Worm (Caenorhabditis elegans): ENCODE results near the gene C10G8.4.

Gene C10G8.4

ce11 chrV:5295940-5296339 is 15.8 kb upstream of the C10G8.4 start:
- TF ChIP-seq F13C5.2 (tag; optimal IDR thresholded peaks at IDR 0.05) (no peak), pes-1 (GFP tag; IDR thresholded peaks at IDR 0.05) (no peak), sea-1 (GFP tag; conservative IDR thresholded peaks at IDR 0.05) (no peak), ets-7 (tag; optimal IDR thresholded peaks at IDR 0.05) (no peak), ceh-13 (GFP tag; optimal IDR thresholded peaks at IDR 0.05) (no peak), aly-1 (tag; optimal IDR thresholded peaks at IDR 0.05) (no peak), ama-1 (optimal IDR thresholded peaks at IDR 0.05) (no peak), flt-1 (GFP tag; IDR thresholded peaks at IDR 0.05) (no peak), hmg-4 (GFP tag; optimal IDR thresholded peaks at IDR 0.05) (no peak)

ce11 chrV:5297740-5298139 is 14.0 kb upstream of the C10G8.4 start:
- no peak for TF ChIP-seq B0310.2 (tag; optimal IDR thresholded peaks at IDR 0.05)
- TF ChIP-seq tbx-11 (GFP tag; IDR thresholded peaks at IDR 0.05), result no peak
- no peak for TF ChIP-seq ceh-13 (GFP tag; optimal IDR thresholded peaks at IDR 0.05)
- TF ChIP-seq ceh-36 (tag; optimal IDR thresholded peaks at IDR 0.05), result no peak
- TF ChIP-seq F13C5.2 (tag; optimal IDR thresholded peaks at IDR 0.05), result no peak
- no peak for TF ChIP-seq pes-1 (GFP tag; IDR thresholded peaks at IDR 0.05)
- TF ChIP-seq hmbx-1 (tag; optimal IDR thresholded peaks at IDR 0.05), result no peak
- TF ChIP-seq sea-1 (GFP tag; conservative IDR thresholded peaks at IDR 0.05), result no peak
- TF ChIP-seq tbx-37 (GFP tag; conservative IDR thresholded peaks at IDR 0.05), result no peak
- TF ChIP-seq hnd-1 (tag; optimal IDR thresholded peaks at IDR 0.05), result no peak
- no peak for TF ChIP-seq scrt-1 (GFP tag; IDR thresholded peaks at IDR 0.05)
- TF ChIP-seq tra-4 (tag; optimal IDR thresholded peaks at IDR 0.05), result no peak
- TF ChIP-seq hmg-4 (GFP tag; optimal IDR thresholded peaks at IDR 0.05), result no peak
- no peak for TF ChIP-seq ama-1 (optimal IDR thresholded peaks at IDR 0.05)

ce11 chrV:5301226-5301625 is 10.5 kb upstream of the C10G8.4 start:
- TF ChIP-seq scrt-1 (GFP tag; IDR thresholded peaks at IDR 0.05) (no peak), hmg-4 (GFP tag; optimal IDR thresholded peaks at IDR 0.05) (no peak), flt-1 (GFP tag; IDR thresholded peaks at IDR 0.05) (no peak), pes-1 (GFP tag; IDR thresholded peaks at IDR 0.05) (no peak), B0310.2 (tag; optimal IDR thresholded peaks at IDR 0.05) (no peak), tbx-11 (GFP tag; IDR thresholded peaks at IDR 0.05) (no peak), aly-1 (tag; optimal IDR thresholded peaks at IDR 0.05) (no peak), F13C5.2 (tag; optimal IDR thresholded peaks at IDR 0.05) (no peak), tbx-37 (GFP tag; conservative IDR thresholded peaks at IDR 0.05) (no peak), ama-1 (optimal IDR thresholded peaks at IDR 0.05) (no peak), hmbx-1 (tag; optimal IDR thresholded peaks at IDR 0.05) (no peak), ceh-36 (tag; optimal IDR thresholded peaks at IDR 0.05) (no peak), hnd-1 (tag; optimal IDR thresholded peaks at IDR 0.05) (no peak), ceh-13 (GFP tag; optimal IDR thresholded peaks at IDR 0.05) (no peak), sea-1 (GFP tag; conservative IDR thresholded peaks at IDR 0.05) (no peak), ets-7 (tag; optimal IDR thresholded peaks at IDR 0.05) (no peak)

ce11 chrV:5303389-5303788 is 8.3 kb upstream of the C10G8.4 start, which contains the start of gene ncx-2:
TSS of gene ncx-2 (plus strand) at chrV:5303689.
- TF ChIP-seq tbx-11 (GFP tag; IDR thresholded peaks at IDR 0.05) (no peak), ceh-36 (tag; optimal IDR thresholded peaks at IDR 0.05) (no peak), aly-1 (tag; optimal IDR thresholded peaks at IDR 0.05) (no peak)

ce11 chrV:5304366-5304765 is 7.4 kb upstream of the C10G8.4 start:
- TF ChIP-seq ama-1 (optimal IDR thresholded peaks at IDR 0.05) (no peak), aly-1 (tag; optimal IDR thresholded peaks at IDR 0.05) (no peak), F13C5.2 (tag; optimal IDR thresholded peaks at IDR 0.05) (no peak), tbx-11 (GFP tag; IDR thresholded peaks at IDR 0.05) (no peak), sea-1 (GFP tag; conservative IDR thresholded peaks at IDR 0.05) (no peak), hnd-1 (tag; optimal IDR thresholded peaks at IDR 0.05) (no peak)

ce11 chrV:5312453-5312852 is 718 bp downstream of the C10G8.4 start, which contains the start of gene C10G8.3:
TSS of gene C10G8.3 (plus strand) at chrV:5312753.
- TF ChIP-seq hmg-4 (GFP tag; optimal IDR thresholded peaks at IDR 0.05), result no peak
- no peak for TF ChIP-seq ceh-36 (tag; optimal IDR thresholded peaks at IDR 0.05)
- no peak for TF ChIP-seq tbx-11 (GFP tag; IDR thresholded peaks at IDR 0.05)
- no peak for TF ChIP-seq hmbx-1 (tag; optimal IDR thresholded peaks at IDR 0.05)
- TF ChIP-seq aly-1 (tag; optimal IDR thresholded peaks at IDR 0.05), result no peak
- no peak for TF ChIP-seq ama-1 (optimal IDR thresholded peaks at IDR 0.05)
- no peak for TF ChIP-seq ceh-13 (GFP tag; optimal IDR thresholded peaks at IDR 0.05)
- no peak for TF ChIP-seq ets-7 (tag; optimal IDR thresholded peaks at IDR 0.05)
- TF ChIP-seq sea-1 (GFP tag; conservative IDR thresholded peaks at IDR 0.05), result no peak
- TF ChIP-seq tbx-37 (GFP tag; conservative IDR thresholded peaks at IDR 0.05), result no peak
- no peak for TF ChIP-seq F13C5.2 (tag; optimal IDR thresholded peaks at IDR 0.05)
- no peak for TF ChIP-seq hnd-1 (tag; optimal IDR thresholded peaks at IDR 0.05)

ce11 chrV:5314104-5314503 is 2.4 kb downstream of the C10G8.4 start, which contains the start of gene C10G8.2:
TSS of gene C10G8.2 (plus strand) at chrV:5314404.
- TF ChIP-seq ceh-36 (tag; optimal IDR thresholded peaks at IDR 0.05) (no peak), hmg-4 (GFP tag; optimal IDR thresholded peaks at IDR 0.05) (no peak), ceh-13 (GFP tag; optimal IDR thresholded peaks at IDR 0.05) (no peak), flt-1 (GFP tag; IDR thresholded peaks at IDR 0.05) (no peak), sea-1 (GFP tag; conservative IDR thresholded peaks at IDR 0.05) (no peak), ama-1 (optimal IDR thresholded peaks at IDR 0.05) (no peak), B0310.2 (tag; optimal IDR thresholded peaks at IDR 0.05) (no peak)

ce11 chrV:5318349-5318748 is 6.6 kb downstream of the C10G8.4 start:
- TF ChIP-seq ets-7 (tag; optimal IDR thresholded peaks at IDR 0.05), result no peak
- no peak for TF ChIP-seq F13C5.2 (tag; optimal IDR thresholded peaks at IDR 0.05)

ce11 chrV:5319477-5319876 is 7.7 kb downstream of the C10G8.4 start, which contains the start of gene ceh-34:
TSS of gene ceh-34 (minus strand) at chrV:5319577.
- TF ChIP-seq tra-4 (tag; optimal IDR thresholded peaks at IDR 0.05), result no peak
- TF ChIP-seq scrt-1 (GFP tag; IDR thresholded peaks at IDR 0.05), result 0 out of 2 replicates have a peak, but pooled peaks have one; percentile 45

Measured in whole organism, early embryonic.